Worm (Caenorhabditis elegans): ENCODE results near the gene F25A2.1.

The F25A2.1 gene

ce11 chrV:1176277-1176839 lies 3.0 kb upstream of the F25A2.1 start, which contains the start of gene T21H3.1:
Gene T21H3.1, plus strand, starts transcription at chrV:1176724.
- peak; percentile 44 for TF ChIP-seq jun-1 (tag; optimal IDR thresholded peaks at IDR 0.05)
- TF ChIP-seq lsy-12 (tag; optimal IDR thresholded peaks at IDR 0.05) = no peak
- no peak for TF ChIP-seq ceh-82 (tag; optimal IDR thresholded peaks at IDR 0.05)
- no peak for TF ChIP-seq nhr-23 (tag; optimal IDR thresholded peaks at IDR 0.05)
- TF ChIP-seq pqm-1 (tag; optimal IDR thresholded peaks at IDR 0.05) = peak; percentile 95
- peak; percentile 96 for TF ChIP-seq elt-2 (tag; optimal IDR thresholded peaks at IDR 0.05)

ce11 chrV:1195995-1196394 lies 16.6 kb downstream of the F25A2.1 start, which contains the start of the genes wrb-1 and Y50D4A.4:
Gene wrb-1, plus strand, starts transcription at chrV:1196072.
Gene Y50D4A.4, minus strand, starts transcription at chrV:1196127.
- TF ChIP-seq nhr-23 (tag; optimal IDR thresholded peaks at IDR 0.05) (peak; percentile 83), sea-2 (GFP tag; optimal IDR thresholded peaks at IDR 0.05) (no peak), R02D3.7 (tag; optimal IDR thresholded peaks at IDR 0.05) (peak; percentile 66), snpc-4 (tag; optimal IDR thresholded peaks at IDR 0.05) (peak; percentile 71), pha-4 (tag; optimal IDR thresholded peaks at IDR 0.05) (peak; percentile 87), ceh-82 (tag; optimal IDR thresholded peaks at IDR 0.05) (no peak), elt-2 (tag; optimal IDR thresholded peaks at IDR 0.05) (peak; percentile 16), lin-39 (tag; optimal IDR thresholded peaks at IDR 0.05) (no peak), hmg-11 (tag; optimal IDR thresholded peaks at IDR 0.05) (peak; percentile 50), lin-15B (tag; optimal IDR thresholded peaks at IDR 0.05) (peak; percentile 76), nhr-43 (tag; optimal IDR thresholded peaks at IDR 0.05; ENCODE audit: poor library complexity, severe bottlenecking) (no peak), nfya-1 (tag; optimal IDR thresholded peaks at IDR 0.05; ENCODE audit: insufficient read depth) (peak; percentile 56), egl-5 (tag; optimal IDR thresholded peaks at IDR 0.05) (peak; percentile 22), eor-1 (tag; optimal IDR thresholded peaks at IDR 0.05) (peak in 1 of 2 experiments; percentile 60)

DNA sequence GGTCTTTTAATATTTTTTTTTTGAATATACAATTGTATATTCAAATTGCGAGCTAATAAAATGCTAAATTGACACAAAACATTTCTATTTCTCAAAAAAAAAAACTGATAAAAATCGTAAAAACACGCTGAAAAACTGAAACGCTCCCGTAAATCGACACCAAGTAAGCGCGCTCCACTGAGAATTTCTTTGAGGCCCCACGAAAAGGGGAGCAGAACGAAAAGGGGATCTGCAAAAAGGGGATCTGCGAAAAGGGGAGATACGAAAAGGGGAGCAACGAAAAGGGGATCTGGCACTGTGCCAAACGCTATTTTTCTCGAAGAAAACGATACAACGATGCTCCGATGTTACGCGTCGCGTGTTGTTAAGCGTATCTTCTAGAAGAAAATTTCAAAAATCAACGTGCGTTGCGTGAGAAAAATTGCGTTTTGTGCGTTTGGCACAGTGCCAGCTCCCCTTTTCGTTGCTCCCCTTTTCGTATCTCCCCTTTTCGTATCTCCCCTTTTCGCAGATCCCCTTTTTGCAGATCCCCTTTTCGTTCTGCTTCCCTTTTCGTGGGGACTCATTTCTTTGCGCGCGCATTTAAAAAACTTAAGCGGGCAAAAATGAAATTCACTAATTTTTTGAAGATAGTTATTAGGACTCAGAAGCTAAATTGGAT lies 17.8 kb downstream of the F25A2.1 start:
- TF ChIP-seq elt-2 (tag; optimal IDR thresholded peaks at IDR 0.05) = peak; percentile 10
- TF ChIP-seq lsy-12 (tag; optimal IDR thresholded peaks at IDR 0.05) = peak; percentile 27
- peak; percentile 29 for TF ChIP-seq lin-15B (tag; optimal IDR thresholded peaks at IDR 0.05)
- TF ChIP-seq R02D3.7 (tag; optimal IDR thresholded peaks at IDR 0.05) = peak; percentile 87
- TF ChIP-seq nfya-1 (tag; optimal IDR thresholded peaks at IDR 0.05; ENCODE audit: insufficient read depth) = peak; percentile 23

- no peak for TF ChIP-seq tbx-2 (tag; optimal IDR thresholded peaks at IDR 0.05)
- TF ChIP-seq unc-62 (GFP tag; optimal IDR thresholded peaks at IDR 0.05) = no peak
Observed at ce11 chrV:1199219-1199889, 20.0 kb downstream of the F25A2.1 start, which contains the start of gene Y50D4A.6. Gene Y50D4A.6, minus strand, starts transcription at chrV:1199269.

ce11 chrV:1201717-1202116 lies 22.3 kb downstream of the F25A2.1 start:
- TF ChIP-seq lin-15B (tag; optimal IDR thresholded peaks at IDR 0.05) (peak; percentile 4), nhr-76 (tag; optimal IDR thresholded peaks at IDR 0.05) (no peak)

ce11 chrV:1206971-1207370 lies 27.6 kb downstream of the F25A2.1 start, which contains the start of gene Y50D4A.5:
Gene Y50D4A.5, plus strand, starts transcription at chrV:1207307.
- TF ChIP-seq elt-1 (tag; optimal IDR thresholded peaks at IDR 0.05) (no peak), eor-1 (tag; optimal IDR thresholded peaks at IDR 0.05) (no peak), lin-15B (tag; optimal IDR thresholded peaks at IDR 0.05) (peak; percentile 6), sea-2 (GFP tag; optimal IDR thresholded peaks at IDR 0.05) (no peak)

DNA sequence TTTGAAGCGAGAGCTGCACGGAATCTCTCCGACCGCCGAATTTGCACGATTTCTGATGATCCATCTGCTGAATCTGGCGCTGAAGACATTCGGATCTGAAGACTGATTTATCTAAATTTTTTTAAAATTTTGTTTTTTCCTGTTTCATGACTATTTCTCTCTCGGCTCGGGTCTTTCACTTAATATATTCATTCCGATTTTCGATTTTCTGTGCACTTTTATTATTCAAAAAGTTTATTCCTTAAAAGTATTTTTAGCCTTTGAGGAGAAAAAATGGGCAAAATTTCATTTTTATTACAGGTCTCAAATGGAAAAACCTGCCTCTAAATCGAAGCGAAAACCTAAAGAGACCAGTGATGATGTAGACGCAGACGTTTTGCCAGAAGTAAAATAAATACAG lies 28.2 kb downstream of the F25A2.1 start, which contains the start of gene Y50D4A.1:
Gene Y50D4A.1 (plus strand): TSS at position 301 of the 400 bp plus-strand sequence.
- TF ChIP-seq nhr-12 (tag; optimal IDR thresholded peaks at IDR 0.05) (no peak), sea-2 (GFP tag; optimal IDR thresholded peaks at IDR 0.05) (no peak), skn-1 (tag; optimal IDR thresholded peaks at IDR 0.05) (no peak), nhr-237 (tag; optimal IDR thresholded peaks at IDR 0.05) (no peak), ama-1 (optimal IDR thresholded peaks at IDR 0.05) (no peak), ceh-9 (tag; optimal IDR thresholded peaks at IDR 0.05) (no peak), ceh-82 (tag; optimal IDR thresholded peaks at IDR 0.05) (no peak), aly-2 (tag; optimal IDR thresholded peaks at IDR 0.05) (no peak), elt-3 (tag; optimal IDR thresholded peaks at IDR 0.05) (no peak), zag-1 (tag; optimal IDR thresholded peaks at IDR 0.05) (no peak), unc-62 (GFP tag; optimal IDR thresholded peaks at IDR 0.05) (no peak), hmg-11 (tag; optimal IDR thresholded peaks at IDR 0.05) (no peak), mml-1 (tag; optimal IDR thresholded peaks at IDR 0.05) (no peak), snpc-4 (tag; optimal IDR thresholded peaks at IDR 0.05) (no peak)
